Worm (Caenorhabditis elegans): Measurements from ENCODE around the gene chk-1.
A peak's percentile ranks its signal among the peaks of the same experiment; 100 is the strongest.

chk-1 gene

ce11 chrV:3716279-3716887, 42.9 kb downstream of the chk-1 start (continued):
- TF ChIP-seq ceh-79 (tag; optimal IDR thresholded peaks at IDR 0.05), result no peak
- TF ChIP-seq Y67H2A.10 (GFP tag; conservative IDR thresholded peaks at IDR 0.05), result no peak
- TF ChIP-seq B0035.1 (tag; optimal IDR thresholded peaks at IDR 0.05), result no peak
- TF ChIP-seq madf-6 (GFP tag; IDR thresholded peaks at IDR 0.05), result no peak
- TF ChIP-seq lin-26 (GFP tag; IDR thresholded peaks at IDR 0.05), result no peak
- no peak for TF ChIP-seq lsl-1 (GFP tag; optimal IDR thresholded peaks at IDR 0.05)

ce11 chrV:3715488-3716019, 43.7 kb downstream of the chk-1 start, which contains the start of gene nrsn-1:
nrsn-1 (minus strand) TSS chrV:3715969.
- TF ChIP-seq ztf-28 (GFP tag; IDR thresholded peaks at IDR 0.05), result 0 out of 2 replicates have a peak, but pooled peaks have one; percentile 7
- no peak for TF ChIP-seq ztf-22 (GFP tag; optimal IDR thresholded peaks at IDR 0.05)
- TF ChIP-seq zfh-2 (GFP tag; conservative IDR thresholded peaks at IDR 0.05), result peak; percentile 80
- TF ChIP-seq ccch-3 (GFP tag; optimal IDR thresholded peaks at IDR 0.05), result no peak
- no peak for TF ChIP-seq F37B4.10 (GFP tag; IDR thresholded peaks at IDR 0.05)
- 0 out of 2 replicates have a peak, but pooled peaks have one; percentile 35 for TF ChIP-seq mcd-1 (GFP tag; IDR thresholded peaks at IDR 0.05)

ce11 chrV:3714750-3715149, 44.5 kb downstream of the chk-1 start:
- TF ChIP-seq rec-8 (tag; optimal IDR thresholded peaks at IDR 0.05) (no peak), repo-1 (tag; optimal IDR thresholded peaks at IDR 0.05) (no peak), ztf-3 (GFP tag; optimal IDR thresholded peaks at IDR 0.05) (no peak), K11D2.4 (GFP tag; IDR thresholded peaks at IDR 0.05) (no peak), dox-1 (GFP tag; IDR thresholded peaks at IDR 0.05) (no peak), nfya-2 (GFP tag; IDR thresholded peaks at IDR 0.05) (no peak), F23B12.7 (tag; optimal IDR thresholded peaks at IDR 0.05; ENCODE audit: insufficient read depth) (no peak), Y67H2A.10 (GFP tag; conservative IDR thresholded peaks at IDR 0.05) (no peak), nfya-1 (tag; optimal IDR thresholded peaks at IDR 0.05; ENCODE audit: borderline replicate concordance, insufficient read depth) (no peak), hsf-1 (GFP tag; IDR thresholded peaks at IDR 0.05) (no peak), B0336.3 (GFP tag; IDR thresholded peaks at IDR 0.05) (no peak), rpc-1 (optimal IDR thresholded peaks at IDR 0.05) (no peak), rpc-1 (tag; optimal IDR thresholded peaks at IDR 0.05) (no peak), mes-4 (tag; optimal IDR thresholded peaks at IDR 0.05) (no peak), F33H1.4 (GFP tag; IDR thresholded peaks at IDR 0.05) (no peak), let-526 (GFP tag; IDR thresholded peaks at IDR 0.05) (no peak), lin-35 (GFP tag; optimal IDR thresholded peaks at IDR 0.05) (no peak), aptf-3 (GFP tag; IDR thresholded peaks at IDR 0.05) (0 out of 2 replicates have a peak, but pooled peaks have one; percentile 19), zim-3 (tag; optimal IDR thresholded peaks at IDR 0.05) (no peak), snpc-4 (GFP tag; optimal IDR thresholded peaks at IDR 0.05) (no peak), snpc-4 (tag; optimal IDR thresholded peaks at IDR 0.05) (no peak), Y53G8AR.9 (GFP tag; conservative IDR thresholded peaks at IDR 0.05) (0 out of 2 replicates have a peak, but pooled peaks have one; percentile 15), lsl-1 (GFP tag; optimal IDR thresholded peaks at IDR 0.05) (no peak), gei-17 (GFP tag; optimal IDR thresholded peaks at IDR 0.05) (no peak), snpc-1.3 (tag; optimal IDR thresholded peaks at IDR 0.05; ENCODE audit: insufficient read depth) (no peak), B0035.1 (tag; optimal IDR thresholded peaks at IDR 0.05) (no peak), mxl-1 (tag; optimal IDR thresholded peaks at IDR 0.05) (no peak), K12H6.12 (tag; optimal IDR thresholded peaks at IDR 0.05) (no peak), madf-3 (GFP tag; IDR thresholded peaks at IDR 0.05) (0 out of 2 replicates have a peak, but pooled peaks have one; percentile 47), let-607 (tag; optimal IDR thresholded peaks at IDR 0.05) (no peak), mel-28 (tag; optimal IDR thresholded peaks at IDR 0.05; ENCODE audit: borderline replicate concordance) (no peak), unc-62 (GFP tag; optimal IDR thresholded peaks at IDR 0.05) (no peak), T26A5.8 (tag; optimal IDR thresholded peaks at IDR 0.05) (no peak), ceh-79 (tag; optimal IDR thresholded peaks at IDR 0.05) (no peak), cebp-1 (GFP tag; IDR thresholded peaks at IDR 0.05) (no peak), cebp-1 (tag; optimal IDR thresholded peaks at IDR 0.05) (no peak)

Data from whole organism, young adult.